Fruit fly (Drosophila melanogaster) whole organism, embryonic: ENCODE results near the gene Vha16-2.

Experiments
- BEAF-32 ChIP-seq: fragments of 200-800 bp; sonication (Bioruptor generic); optimal IDR thresholded peaks from 3 replicates; lab custom pipeline; 2017; ENCODE audit warnings: missing biosample characterization, missing genetic modification characterization, mild to moderate bottlenecking, moderate library complexity, missing genetic modification reagents
- Bgb ChIP-seq: fragments of 200-800 bp; sonication (Bioruptor generic); IDR thresholded peaks from 2 replicates; pipeline ENCODE4 v1.3.6; 2022; ENCODE audit warnings: missing biosample characterization, missing genetic modification characterization; ENCODE audit not compliant: partially characterized antibody
- Blimp-1 ChIP-seq: fragments of 200-800 bp; sonication (Bioruptor generic); optimal IDR thresholded peaks from 3 replicates; lab custom pipeline; 2018; ENCODE audit warnings: missing biosample characterization, missing genetic modification characterization, mild to moderate bottlenecking, moderate library complexity, missing genetic modification reagents
- BtbVII ChIP-seq: fragments of 200-800 bp; sonication (Bioruptor generic); optimal IDR thresholded peaks from 3 replicates; lab custom pipeline; 2017; ENCODE audit warnings: missing biosample characterization, mild to moderate bottlenecking, missing genetic modification characterization
- C15 ChIP-seq: fragments of 200-800 bp; sonication (Bioruptor generic); IDR thresholded peaks from 3 replicates; pipeline ENCODE4 v1.3.6; 2022; ENCODE audit warnings: missing biosample characterization, missing genetic modification characterization
- CG10209 ChIP-seq: fragments of 200-800 bp; sonication (Bioruptor generic); optimal IDR thresholded peaks from 3 replicates; lab custom pipeline; 2017; ENCODE audit warnings: missing biosample characterization, mild to moderate bottlenecking, missing genetic modification characterization, missing genetic modification reagents
- CG10431 ChIP-seq: fragments of 200-800 bp; sonication (Bioruptor generic); optimal IDR thresholded peaks from 3 replicates; lab custom pipeline; 2018; ENCODE audit warnings: missing biosample characterization, mild to moderate bottlenecking, missing genetic modification characterization
- CG10543 ChIP-seq: fragments of 200-800 bp; sonication (Bioruptor generic); optimal IDR thresholded peaks from 3 replicates; lab custom pipeline; 2017; ENCODE audit warnings: missing biosample characterization, mild to moderate bottlenecking, missing genetic modification characterization, moderate library complexity
- CG1233 ChIP-seq: fragments of 200-800 bp; sonication (Bioruptor generic); optimal IDR thresholded peaks from 4 replicates; lab custom pipeline; 2018; ENCODE audit warnings: missing biosample characterization, mild to moderate bottlenecking, missing genetic modification characterization
- CG15073 ChIP-seq: fragments of 200-800 bp; sonication (Bioruptor generic); optimal IDR thresholded peaks from 2 replicates; lab custom pipeline; 2016; ENCODE audit warnings: missing biosample characterization, missing genetic modification characterization
- CG15479 ChIP-seq: fragments of 200-800 bp; sonication (Bioruptor generic); optimal IDR thresholded peaks from 3 replicates; lab custom pipeline; 2019; ENCODE audit warnings: missing biosample characterization, mild to moderate bottlenecking, missing genetic modification characterization, moderate library complexity
- CG18599 ChIP-seq: fragments of 200-800 bp; sonication (Bioruptor generic); optimal IDR thresholded peaks from 3 replicates; lab custom pipeline; 2017; ENCODE audit warnings: missing biosample characterization, missing genetic modification characterization, mild to moderate bottlenecking, moderate library complexity, missing genetic modification reagents
- CG2678 ChIP-seq: fragments of 200-800 bp; sonication (Bioruptor generic); optimal IDR thresholded peaks from 3 replicates; lab custom pipeline; 2019; ENCODE audit warnings: missing biosample characterization, mild to moderate bottlenecking, missing genetic modification characterization, moderate library complexity
- CG31388 ChIP-seq: fragments of 200-800 bp; sonication (Bioruptor generic); optimal IDR thresholded peaks from 2 replicates; lab custom pipeline; 2016; ENCODE audit warnings: missing biosample characterization, missing genetic modification characterization
- CG32532 ChIP-seq: fragments of 200-800 bp; sonication (Bioruptor generic); IDR thresholded peaks from 2 replicates; pipeline ENCODE4 v1.3.6; 2022; ENCODE audit warnings: missing biosample characterization, missing genetic modification characterization
- CG34376 ChIP-seq: fragments of 200-800 bp; sonication (Bioruptor generic); optimal IDR thresholded peaks from 2 replicates; lab custom pipeline; 2018; ENCODE audit warnings: missing biosample characterization, mild to moderate bottlenecking, missing genetic modification characterization
- CG5953 ChIP-seq: fragments of 200-800 bp; sonication (Bioruptor generic); IDR thresholded peaks from 2 replicates; pipeline ENCODE4 v1.3.6; 2022; ENCODE audit warnings: missing biosample characterization, missing genetic modification characterization
- CG7271 ChIP-seq: fragments of 200-800 bp; sonication (Bioruptor generic); optimal IDR thresholded peaks from 2 replicates; lab custom pipeline; 2018; ENCODE audit warnings: missing biosample characterization, mild to moderate bottlenecking, missing genetic modification characterization, moderate library complexity
- CG7357 ChIP-seq: fragments of 200-800 bp; sonication (Bioruptor generic); IDR thresholded peaks from 3 replicates; pipeline ENCODE4 v1.3.6; 2022; ENCODE audit warnings: missing biosample characterization, missing genetic modification characterization
- CG7839 ChIP-seq: fragments of 200-800 bp; sonication (Bioruptor generic); optimal IDR thresholded peaks from 3 replicates; lab custom pipeline; 2018; ENCODE audit warnings: missing biosample characterization, mild to moderate bottlenecking, missing genetic modification characterization, moderate library complexity
- CG8924 ChIP-seq: fragments of 200-800 bp; optimal IDR thresholded peaks from 3 replicates; lab custom pipeline; 2019; ENCODE audit warnings: missing biosample characterization, mild to moderate bottlenecking, missing genetic modification characterization, moderate library complexity
- CG9727 ChIP-seq: fragments of 200-800 bp; sonication (Bioruptor generic); optimal IDR thresholded peaks from 3 replicates; lab custom pipeline; 2017; ENCODE audit warnings: missing biosample characterization, mild to moderate bottlenecking, missing genetic modification characterization
- CG9876 ChIP-seq: fragments of 200-800 bp; sonication (Bioruptor generic); optimal IDR thresholded peaks from 2 replicates; lab custom pipeline; 2016; ENCODE audit warnings: missing biosample characterization, missing genetic modification characterization
- Drgx ChIP-seq: fragments of 200-800 bp; sonication (Bioruptor generic); IDR thresholded peaks from 2 replicates; pipeline ENCODE4 v1.3.6; 2022; ENCODE audit warnings: missing biosample characterization, missing genetic modification characterization
- Ets97D ChIP-seq: fragments of 200-800 bp; sonication (Bioruptor generic); optimal IDR thresholded peaks from 3 replicates; lab custom pipeline; 2016; ENCODE audit warnings: missing biosample characterization, missing genetic modification characterization
- HLH54F ChIP-seq: fragments of 200-800 bp; sonication (Bioruptor generic); optimal IDR thresholded peaks from 3 replicates; lab custom pipeline; 2016; ENCODE audit warnings: missing biosample characterization, missing genetic modification characterization
- Mad ChIP-seq: fragments of 200-800 bp; sonication (Bioruptor generic); optimal IDR thresholded peaks from 2 replicates; lab custom pipeline; 2016; ENCODE audit warnings: missing biosample characterization, missing genetic modification characterization
- Myb ChIP-seq: fragments of 200-800 bp; sonication (Bioruptor generic); optimal IDR thresholded peaks from 2 replicates; lab custom pipeline; 2016; ENCODE audit warnings: missing biosample characterization, missing genetic modification characterization
- Pdp1 ChIP-seq, 2 experiments: fragments of 200-800 bp; sonication (Bioruptor generic); optimal IDR thresholded peaks; 3 replicates each; lab custom pipeline; 2016; ENCODE audit warnings: missing biosample characterization in 2 of 2, missing genetic modification characterization in 2 of 2, mild to moderate bottlenecking in 1 of 2, moderate library complexity in 1 of 2
- Vsx1 ChIP-seq: fragments of 200-800 bp; sonication (Bioruptor generic); optimal IDR thresholded peaks from 2 replicates; lab custom pipeline; 2017; ENCODE audit warnings: missing biosample characterization, mild to moderate bottlenecking, missing genetic modification characterization, missing genetic modification reagents
- Xbp1 ChIP-seq: fragments of 200-800 bp; sonication (Bioruptor generic); optimal IDR thresholded peaks from 3 replicates; lab custom pipeline; 2016; ENCODE audit warnings: missing biosample characterization, mild to moderate bottlenecking, missing genetic modification characterization
- bab2 ChIP-seq: fragments of 200-800 bp; sonication (Bioruptor generic); optimal IDR thresholded peaks from 2 replicates; lab custom pipeline; 2016; ENCODE audit warnings: missing biosample characterization, missing genetic modification characterization
- bbx ChIP-seq: fragments of 200-800 bp; sonication (Bioruptor generic); IDR thresholded peaks from 2 replicates; pipeline ENCODE4 v1.3.6; 2022; ENCODE audit warnings: missing biosample characterization, missing genetic modification characterization; ENCODE audit not compliant: partially characterized antibody
- btn ChIP-seq: fragments of 200-800 bp; sonication (Bioruptor generic); optimal IDR thresholded peaks from 2 replicates; lab custom pipeline; 2016; ENCODE audit warnings: missing biosample characterization, missing genetic modification characterization
- caup ChIP-seq: fragments of 200-800 bp; sonication (Bioruptor generic); optimal IDR thresholded peaks from 3 replicates; lab custom pipeline; 2017; ENCODE audit warnings: missing biosample characterization, mild to moderate bottlenecking, missing genetic modification characterization, moderate library complexity; ENCODE audit not compliant: severe bottlenecking
- chinmo ChIP-seq: fragments of 200-800 bp; sonication (Bioruptor generic); IDR thresholded peaks from 4 replicates; pipeline ENCODE4 v1.3.6; 2022; ENCODE audit warnings: missing biosample characterization, missing genetic modification characterization; ENCODE audit not compliant: partially characterized antibody
- chn ChIP-seq: fragments of 200-800 bp; sonication (Bioruptor generic); optimal IDR thresholded peaks from 2 replicates; lab custom pipeline; 2016; ENCODE audit warnings: missing biosample characterization, missing genetic modification characterization
- dmrt11E ChIP-seq: fragments of 200-800 bp; sonication (Bioruptor generic); optimal IDR thresholded peaks from 3 replicates; lab custom pipeline; 2018; ENCODE audit warnings: missing biosample characterization, mild to moderate bottlenecking, missing genetic modification characterization, moderate library complexity
- dysf ChIP-seq: fragments of 200-800 bp; sonication (Bioruptor generic); IDR thresholded peaks from 3 replicates; pipeline ENCODE4 v1.3.6; 2022; ENCODE audit warnings: missing biosample characterization, missing genetic modification characterization
- fd102C ChIP-seq: fragments of 200-800 bp; sonication (Bioruptor generic); optimal IDR thresholded peaks from 2 replicates; lab custom pipeline; 2018; ENCODE audit warnings: missing biosample characterization, mild to moderate bottlenecking, missing genetic modification characterization, moderate library complexity
- gsb-n ChIP-seq: fragments of 200-800 bp; sonication (Bioruptor generic); optimal IDR thresholded peaks from 3 replicates; lab custom pipeline; 2018; ENCODE audit warnings: missing biosample characterization, mild to moderate bottlenecking, missing genetic modification characterization
- pb ChIP-seq: fragments of 200-800 bp; sonication (Bioruptor generic); optimal IDR thresholded peaks from 3 replicates; lab custom pipeline; 2016; ENCODE audit warnings: missing biosample characterization, missing genetic modification characterization
- pfk ChIP-seq: fragments of 200-800 bp; sonication (Bioruptor generic); optimal IDR thresholded peaks from 2 replicates; lab custom pipeline; 2018; ENCODE audit warnings: missing biosample characterization, mild to moderate bottlenecking, missing genetic modification characterization, moderate library complexity
- pnt ChIP-seq: fragments of 200-800 bp; sonication (Bioruptor generic); optimal IDR thresholded peaks from 3 replicates; lab custom pipeline; 2016; ENCODE audit warnings: missing biosample characterization, missing genetic modification characterization
- ranshi ChIP-seq: fragments of 200-800 bp; sonication (Bioruptor generic); IDR thresholded peaks from 2 replicates; pipeline ENCODE4 v1.3.6; 2022; ENCODE audit warnings: missing biosample characterization, missing genetic modification characterization
- slp2 ChIP-seq: fragments of 200-800 bp; sonication (Bioruptor generic); optimal IDR thresholded peaks from 2 replicates; lab custom pipeline; 2016; ENCODE audit warnings: missing biosample characterization, missing genetic modification characterization
- sna ChIP-seq: fragments of 200-800 bp; sonication (Bioruptor generic); IDR thresholded peaks from 2 replicates; pipeline ENCODE4 v1.3.6; 2022; ENCODE audit warnings: missing biosample characterization, missing genetic modification characterization; ENCODE audit not compliant: partially characterized antibody
- ttk ChIP-seq: fragments of 200-800 bp; sonication (Bioruptor generic); IDR thresholded peaks from 2 replicates; pipeline ENCODE4 v2.1.2; 2022; ENCODE audit warnings: missing biosample characterization, missing genetic modification characterization
- twi ChIP-seq: fragments of 200-800 bp; optimal IDR thresholded peaks from 2 replicates; lab custom pipeline; 2019; ENCODE audit warnings: missing biosample characterization, mild to moderate bottlenecking, missing genetic modification characterization, moderate library complexity
- wor ChIP-seq: fragments of 200-800 bp; sonication (Bioruptor generic); IDR thresholded peaks from 2 replicates; pipeline ENCODE4 v1.3.6; 2022; ENCODE audit warnings: missing biosample characterization, missing genetic modification characterization
- zfh1 ChIP-seq: fragments of 200-800 bp; sonication (Bioruptor generic); IDR thresholded peaks from 3 replicates; pipeline ENCODE4 v1.3.6; 2022; ENCODE audit warnings: missing biosample characterization, missing genetic modification characterization

Vha16-2 gene

DNA sequence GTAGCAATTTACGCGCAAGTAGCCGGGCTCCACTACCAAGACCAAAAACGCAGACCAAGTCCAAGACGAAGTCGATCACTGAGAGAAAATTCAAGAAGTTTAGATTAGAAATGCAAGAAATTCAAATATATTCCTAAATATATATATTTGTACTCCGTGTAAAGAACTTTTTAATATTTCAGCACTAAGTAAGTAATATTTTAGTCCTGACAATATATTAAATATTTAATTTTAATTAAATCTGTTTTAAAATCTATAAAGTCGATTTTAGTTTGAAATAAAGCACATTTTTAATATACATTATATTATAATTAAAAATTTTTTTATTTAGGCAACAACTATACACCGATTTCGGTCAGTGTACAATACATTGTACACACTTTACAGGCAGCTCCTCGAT lies 7.8 kb upstream of the Vha16-2 start (continued):
- TF ChIP-seq Myb (no peak), Drgx (GFP tag; lab: Robert Waterston, UW) (no peak), chn (GFP tag; lab: Kevin White, UChicago) (no peak), CG15073 (GFP tag; lab: Kevin White, UChicago) (no peak), bab2 (GFP tag; lab: Kevin White, UChicago) (no peak), ranshi (GFP tag; lab: Robert Waterston, UW) (no peak; the same call in 1 of the 2 replicates), CG18599 (GFP tag; lab: Kevin White, UChicago) (peak; percentile 49), sna (GFP tag; lab: Robert Waterston, UW) (no peak), fd102C (GFP tag; lab: Kevin White, UChicago) (no peak), dysf (no peak), C15 (no peak), zfh1 (GFP tag; lab: Robert Waterston, UW) (no peak), CG5953 (GFP tag; lab: Robert Waterston, UW) (no peak), bbx (GFP tag; lab: Robert Waterston, UW) (no peak), CG15479 (no peak), ttk (GFP tag; lab: Robert Waterston, UW) (no peak), Mad (GFP tag; lab: Kevin White, UChicago) (no peak), CG2678 (tag; lab: Kevin White, UChicago) (peak; percentile 71), Xbp1 (GFP tag; lab: Kevin White, UChicago) (no peak), CG1233 (GFP tag; lab: Kevin White, UChicago) (peak; percentile 3), twi (tag; lab: Kevin White, UChicago) (no peak), CG7271 (tag; lab: Kevin White, UChicago) (no peak), btn (GFP tag; lab: Kevin White, UChicago) (no peak), HLH54F (GFP tag; lab: Kevin White, UChicago) (no peak), CG7839 (peak; percentile 63), chinmo (no peak), Vsx1 (GFP tag; lab: Kevin White, UChicago) (no peak), CG10543 (GFP tag; lab: Kevin White, UChicago) (no peak), Pdp1 (GFP tag; optimal IDR thresholded peaks at IDR 0.05; lab: Kevin White, UChicago) (no peak), pnt (no peak), BtbVII (GFP tag; lab: Kevin White, UChicago) (no peak), CG9876 (GFP tag; lab: Kevin White, UChicago) (no peak), dmrt11E (tag; lab: Kevin White, UChicago) (peak; percentile 47), gsb-n (tag; lab: Kevin White, UChicago) (peak; percentile 38), CG7357 (GFP tag; lab: Robert Waterston, UW) (no peak), CG10431 (GFP tag; lab: Kevin White, UChicago) (no peak), CG9727 (GFP tag; lab: Kevin White, UChicago) (peak; percentile 59), CG8924 (tag; lab: Kevin White, UChicago) (peak; percentile 61), CG10209 (GFP tag; lab: Kevin White, UChicago) (peak; percentile 28), Blimp-1 (GFP tag; lab: Kevin White, UChicago) (peak; percentile 41), BEAF-32 (GFP tag; lab: Kevin White, UChicago) (no peak), pfk (GFP tag; lab: Kevin White, UChicago) (no peak), wor (GFP tag; lab: Robert Waterston, UW) (0 out of 2 replicates have a peak, but pooled peaks have one; percentile 12), CG32532 (no peak), CG31388 (no peak), caup (peak; percentile 7), Bgb (GFP tag; lab: Robert Waterston, UW) (no peak), CG34376 (GFP tag; lab: Kevin White, UChicago) (no peak), pb (GFP tag; lab: Kevin White, UChicago) (no peak), Ets97D (GFP tag; lab: Kevin White, UChicago) (no peak), slp2 (GFP tag; lab: Kevin White, UChicago) (no peak)
